Worm (Caenorhabditis elegans) whole organism, early embryonic: ENCODE measurements around the gene Y51A2B.2.

Experiments
- F13C5.2 ChIP-seq: sonication (generic microtip); optimal IDR thresholded peaks from 2 replicates; lab custom pipeline; 2017; ENCODE audit warnings: mild to moderate bottlenecking, missing genetic modification characterization, inconsistent platforms, missing compliant biosample characterization
- ama-1 ChIP-seq: fragments of 150-350 bp; optimal IDR thresholded peaks from 2 replicates; lab custom pipeline; 2014
- ets-7 ChIP-seq: sonication (generic microtip); optimal IDR thresholded peaks from 2 replicates; lab custom pipeline; 2016; ENCODE audit warnings: missing genotype, missing genetic modification characterization, missing compliant biosample characterization
- hnd-1 ChIP-seq: sonication (generic microtip); optimal IDR thresholded peaks from 2 replicates; lab custom pipeline; 2016; ENCODE audit warnings: missing genetic modification characterization, missing compliant biosample characterization
- sea-1 ChIP-seq: fragments of 200-800 bp; sonication (Bioruptor generic); conservative IDR thresholded peaks from 2 replicates; pipeline ENCODE4 v1.3.6; 2022; ENCODE audit warnings: missing genetic modification characterization, missing compliant biosample characterization
- tbx-11 ChIP-seq: fragments of 200-800 bp; sonication (Bioruptor generic); IDR thresholded peaks from 2 replicates; pipeline ENCODE4 v1.3.6; 2022; ENCODE audit warnings: missing genetic modification characterization, missing compliant biosample characterization

ce11 chrV:18337643-18338042 is 36.7 kb upstream of the Y51A2B.2 start:
- TF ChIP-seq ama-1 (lab: Kevin White, UChicago) (no peak), F13C5.2 (no peak), tbx-11 (GFP tag; lab: Robert Waterston, UW) (no peak), sea-1 (GFP tag; lab: Robert Waterston, UW) (no peak), ets-7 (no peak), hnd-1 (tag; lab: Kevin White, UChicago) (no peak)
